Fruit fly (Drosophila melanogaster): ENCODE data around the gene CG32485.

DNA sequence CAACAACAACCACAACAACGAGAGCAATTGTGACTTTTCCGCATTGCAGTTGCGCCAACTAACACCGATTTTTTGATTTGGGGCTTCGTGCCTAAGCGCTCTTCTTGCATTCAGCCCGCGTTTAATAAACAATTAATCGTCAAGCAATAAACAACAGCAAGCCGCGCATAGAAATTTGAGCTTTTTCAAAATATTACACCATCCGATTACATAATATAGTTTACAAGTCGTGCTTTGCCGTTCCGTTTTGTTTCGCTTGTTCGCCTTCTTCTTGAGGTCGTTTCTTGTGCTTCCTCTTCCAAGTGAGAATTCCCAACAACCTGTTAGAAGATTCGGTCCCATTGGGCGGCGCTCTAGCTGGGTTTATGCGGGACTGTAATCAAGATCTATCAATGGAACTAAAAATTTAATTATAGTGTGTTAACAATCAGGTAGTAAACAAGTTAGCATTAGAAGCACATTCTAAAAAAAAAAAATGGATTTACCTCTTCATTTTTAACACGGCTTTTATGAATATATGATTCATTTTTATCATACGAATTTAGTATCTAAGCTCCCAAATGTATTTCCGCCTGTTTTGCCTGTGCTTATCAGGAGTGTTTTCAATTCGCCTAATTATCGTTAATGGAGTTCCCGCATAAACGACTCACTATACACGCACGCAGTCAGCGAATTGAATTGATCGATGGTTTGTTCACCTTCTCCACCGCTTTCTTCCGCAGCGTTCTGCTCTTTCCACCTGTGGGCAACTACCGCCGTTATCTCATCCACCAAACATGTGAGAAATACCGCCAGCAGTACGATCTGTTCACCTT lies 14.1 kb upstream of the CG32485 start:
- TF ChIP-seq Hr39 (optimal IDR thresholded peaks at IDR 0.05), result no peak
- TF ChIP-seq en (GFP tag; optimal IDR thresholded peaks at IDR 0.05), result peak; percentile 69
- TF ChIP-seq CG1647 (GFP tag; optimal IDR thresholded peaks at IDR 0.05), result peak; percentile 42
- peak; percentile 67 for TF ChIP-seq az2 (GFP tag; optimal IDR thresholded peaks at IDR 0.05)
- peak; percentile 28 for TF ChIP-seq psq (GFP tag; optimal IDR thresholded peaks at IDR 0.05)
- peak; percentile 10 for TF ChIP-seq Hmx (GFP tag; optimal IDR thresholded peaks at IDR 0.05)
- no peak for TF ChIP-seq cas (GFP tag; IDR thresholded peaks at IDR 0.05)

Measured in whole organism, embryonic.